Worm (Caenorhabditis elegans) whole organism, late embryonic: ENCODE measurements around the gene F02D10.2.

Experiments used
- C08G9.2 ChIP-seq: sonication (generic microtip); optimal IDR thresholded peaks from 2 replicates; lab custom pipeline; 2016; ENCODE audit warnings: mild to moderate bottlenecking, missing genetic modification characterization, moderate library complexity, missing compliant biosample characterization
- F13H6.1 ChIP-seq: sonication (generic microtip); optimal IDR thresholded peaks from 2 replicates; lab custom pipeline; 2016; ENCODE audit warnings: missing genetic modification characterization, missing compliant biosample characterization
- Y22D7AL.16 ChIP-seq: sonication (generic microtip); optimal IDR thresholded peaks from 2 replicates; lab custom pipeline; 2016; ENCODE audit warnings: missing genetic modification characterization, missing compliant biosample characterization
- ceh-14 ChIP-seq: sonication (generic microtip); optimal IDR thresholded peaks from 2 replicates; lab custom pipeline; 2016; ENCODE audit warnings: missing genotype, missing genetic modification characterization, missing compliant biosample characterization
- ceh-18 ChIP-seq: sonication (generic microtip); optimal IDR thresholded peaks from 2 replicates; lab custom pipeline; 2016; ENCODE audit warnings: missing genetic modification characterization, missing compliant biosample characterization
- ceh-19 ChIP-seq: fragments of 200-800 bp; sonication (Bioruptor generic); optimal IDR thresholded peaks from 2 replicates; lab custom pipeline; 2018; ENCODE audit warnings: mild to moderate bottlenecking, missing genetic modification characterization, missing compliant biosample characterization
- ceh-2 ChIP-seq: sonication (generic microtip); optimal IDR thresholded peaks from 2 replicates; lab custom pipeline; 2016; ENCODE audit warnings: missing genotype, missing genetic modification characterization, missing compliant biosample characterization
- ceh-22 ChIP-seq: sonication (generic microtip); optimal IDR thresholded peaks from 2 replicates; lab custom pipeline; 2017; ENCODE audit warnings: missing biosample characterization, missing genetic modification characterization
- ceh-31 ChIP-seq: sonication (generic microtip); optimal IDR thresholded peaks from 2 replicates; lab custom pipeline; 2016; ENCODE audit warnings: missing genetic modification characterization, missing compliant biosample characterization
- ceh-34 ChIP-seq: sonication (generic microtip); optimal IDR thresholded peaks from 2 replicates; lab custom pipeline; 2016; ENCODE audit warnings: mild to moderate bottlenecking, missing genetic modification characterization, missing compliant biosample characterization
- ceh-45 ChIP-seq: fragments of 200-800 bp; sonication (Bioruptor generic); IDR thresholded peaks from 2 replicates; pipeline ENCODE4 v1.3.6; 2022; ENCODE audit warnings: missing genetic modification reagents, missing genetic modification characterization, missing compliant biosample characterization
- che-1 ChIP-seq: sonication (generic microtip); optimal IDR thresholded peaks from 2 replicates; lab custom pipeline; 2016; ENCODE audit warnings: mild to moderate bottlenecking, missing genetic modification characterization, missing compliant biosample characterization
- dmd-4 ChIP-seq: sonication (generic microtip); optimal IDR thresholded peaks from 2 replicates; lab custom pipeline; 2016; ENCODE audit warnings: borderline replicate concordance, missing genetic modification characterization, missing compliant biosample characterization
- dve-1 ChIP-seq: sonication (generic microtip); optimal IDR thresholded peaks from 2 replicates; lab custom pipeline; 2017; ENCODE audit warnings: antibody characterized with exemption, mild to moderate bottlenecking, missing genetic modification characterization, missing compliant biosample characterization
- fkh-10 ChIP-seq: fragments of 150-350 bp; optimal IDR thresholded peaks from 2 replicates; lab custom pipeline; 2014; ENCODE audit warnings: missing biosample characterization, missing genetic modification reagents, missing genetic modification characterization
- hlh-13 ChIP-seq: fragments of 200-800 bp; sonication (Bioruptor generic); optimal IDR thresholded peaks from 2 replicates; lab custom pipeline; 2018; ENCODE audit warnings: mild to moderate bottlenecking, missing genetic modification characterization, missing compliant biosample characterization
- hlh-8 ChIP-seq: sonication (generic microtip); optimal IDR thresholded peaks from 2 replicates; lab custom pipeline; 2016; ENCODE audit warnings: missing genotype, missing genetic modification characterization, missing compliant biosample characterization
- lin-11 ChIP-seq: fragments of 200-800 bp; sonication (Bioruptor generic); optimal IDR thresholded peaks from 2 replicates; lab custom pipeline; 2018; ENCODE audit warnings: mild to moderate bottlenecking, missing genetic modification characterization, missing compliant biosample characterization
- nfya-1 ChIP-seq: sonication (generic microtip); optimal IDR thresholded peaks from 2 replicates; lab custom pipeline; 2017; ENCODE audit warnings: missing genetic modification characterization, mild to moderate bottlenecking, missing compliant biosample characterization, antibody characterized with exemption, moderate library complexity
- nhr-232 ChIP-seq: sonication (generic microtip); optimal IDR thresholded peaks from 2 replicates; lab custom pipeline; 2016; ENCODE audit warnings: missing genetic modification characterization, missing compliant biosample characterization
- pag-3 ChIP-seq: sonication (generic microtip); optimal IDR thresholded peaks from 2 replicates; lab custom pipeline; 2016; ENCODE audit warnings: missing compliant biosample characterization, missing genetic modification characterization, borderline replicate concordance
- pat-9 ChIP-seq: fragments of 200-800 bp; sonication (Bioruptor generic); optimal IDR thresholded peaks from 2 replicates; lab custom pipeline; 2018; ENCODE audit warnings: mild to moderate bottlenecking, missing genetic modification characterization, moderate library complexity, missing compliant biosample characterization
- pax-1 ChIP-seq: fragments of 150-350 bp; optimal IDR thresholded peaks from 2 replicates; lab custom pipeline; 2014; ENCODE audit warnings: missing biosample characterization, missing genetic modification characterization
- pha-4 ChIP-seq: fragments of 150-350 bp; optimal IDR thresholded peaks from 2 replicates; lab custom pipeline; 2018; ENCODE audit warnings: missing biosample characterization, missing genetic modification reagents, missing genetic modification characterization
- pros-1 ChIP-seq: fragments of 150-350 bp; optimal IDR thresholded peaks from 2 replicates; lab custom pipeline; 2014; ENCODE audit warnings: missing biosample characterization, missing genetic modification reagents, missing genetic modification characterization
- sdc-2 ChIP-seq: sonication (generic microtip); optimal IDR thresholded peaks from 2 replicates; lab custom pipeline; 2016; ENCODE audit warnings: missing genotype, missing genetic modification characterization, missing compliant biosample characterization
- syd-9 ChIP-seq: sonication (generic microtip); optimal IDR thresholded peaks from 2 replicates; lab custom pipeline; 2016; ENCODE audit warnings: mild to moderate bottlenecking, missing genetic modification characterization, moderate library complexity, missing compliant biosample characterization
- ttx-3 ChIP-seq: sonication (generic microtip); optimal IDR thresholded peaks from 2 replicates; lab custom pipeline; 2016; ENCODE audit warnings: missing genetic modification reagents, missing genetic modification characterization, missing compliant biosample characterization
- unc-42 ChIP-seq: sonication (generic microtip); optimal IDR thresholded peaks from 2 replicates; lab custom pipeline; 2016; ENCODE audit warnings: missing genotype, missing genetic modification characterization, missing compliant biosample characterization
- unc-55 ChIP-seq: sonication (generic microtip); optimal IDR thresholded peaks from 2 replicates; lab custom pipeline; 2017; ENCODE audit warnings: missing biosample characterization, missing genetic modification reagents, missing genetic modification characterization
- unc-86 ChIP-seq: sonication (generic microtip); optimal IDR thresholded peaks from 2 replicates; lab custom pipeline; 2016; ENCODE audit warnings: missing genetic modification characterization, missing compliant biosample characterization
- ztf-16 ChIP-seq: sonication (generic microtip); optimal IDR thresholded peaks from 2 replicates; lab custom pipeline; 2017; ENCODE audit warnings: missing genetic modification characterization, missing compliant biosample characterization

The F02D10.2 gene

DNA sequence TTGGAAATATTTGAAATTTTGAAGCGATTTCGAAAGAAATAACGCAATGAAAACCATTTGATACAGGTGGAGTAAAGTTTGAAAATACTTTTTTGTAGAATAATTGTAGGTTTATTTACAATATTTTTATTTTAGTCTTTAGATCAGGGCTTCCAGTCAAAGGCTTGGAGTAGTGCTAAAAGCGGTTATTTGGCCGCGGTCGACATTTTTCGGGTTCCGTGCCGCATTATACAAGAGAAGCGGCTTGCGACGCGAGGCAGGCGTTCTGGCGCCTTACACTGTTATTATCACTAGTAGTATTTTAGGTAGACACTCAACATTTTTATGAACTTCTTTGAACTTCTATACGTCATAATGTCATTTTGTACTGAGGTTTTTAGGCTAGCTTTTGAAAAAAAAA, 42.8 kb upstream of the F02D10.2 start:
- TF ChIP-seq pag-3 (tag; lab: Kevin White, UChicago) (no peak), ceh-34 (tag; lab: Kevin White, UChicago) (no peak), lin-11 (tag; lab: Kevin White, UChicago) (no peak), pros-1 (tag; lab: Kevin White, UChicago) (no peak), ceh-2 (tag; lab: Kevin White, UChicago) (no peak), dve-1 (tag; lab: Kevin White, UChicago) (no peak), ztf-16 (tag; lab: Kevin White, UChicago) (no peak), Y22D7AL.16 (tag; lab: Kevin White, UChicago) (no peak), syd-9 (no peak)

DNA sequence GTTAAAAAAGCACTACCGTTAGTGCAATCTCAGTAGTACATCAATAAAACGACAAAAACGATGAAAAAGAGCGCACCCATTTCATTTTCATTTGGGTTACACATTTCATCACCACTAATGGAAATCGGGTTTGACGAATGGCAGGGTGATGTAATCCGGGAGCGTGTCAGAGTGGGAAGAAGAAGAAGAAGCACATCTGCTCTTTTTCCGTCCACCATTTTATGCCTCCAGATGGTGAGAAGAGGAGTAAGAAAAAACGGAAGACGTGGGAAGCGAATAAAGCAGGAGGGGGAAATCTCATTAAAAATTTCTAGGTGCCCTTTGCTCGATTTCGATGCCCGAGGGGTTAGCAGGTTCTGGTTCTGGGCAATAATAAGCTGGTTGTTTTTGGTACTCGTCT, 42.4 kb upstream of the F02D10.2 start:
- TF ChIP-seq ceh-31 (peak; percentile 8), dve-1 (tag; lab: Kevin White, UChicago) (no peak), pat-9 (no peak), unc-42 (tag; lab: Kevin White, UChicago) (peak; percentile 42), C08G9.2 (tag; lab: Kevin White, UChicago) (no peak)

DNA sequence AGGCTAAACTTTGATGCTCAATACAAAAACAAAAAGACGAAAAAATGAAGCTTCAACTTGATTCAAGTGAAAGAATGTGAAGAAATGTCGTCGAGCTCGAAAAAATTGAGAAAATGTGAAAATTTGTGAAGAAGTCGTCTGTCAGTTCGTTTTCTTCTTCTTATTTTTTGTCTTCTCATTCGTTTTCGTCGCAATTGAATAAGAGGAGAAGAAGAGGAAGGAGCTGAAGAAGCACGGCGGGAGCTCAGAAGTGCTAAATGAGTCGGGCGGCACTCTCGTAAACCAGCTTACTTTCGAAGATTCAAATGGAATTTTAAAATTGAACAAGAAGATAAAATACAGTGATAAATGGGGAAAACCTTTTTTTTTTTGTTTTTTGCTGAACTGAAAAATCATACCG, 41.5 kb upstream of the F02D10.2 start:
- TF ChIP-seq unc-42 (tag; lab: Kevin White, UChicago) (peak; percentile 5), nfya-1 (tag; lab: Kevin White, UChicago) (no peak)

DNA sequence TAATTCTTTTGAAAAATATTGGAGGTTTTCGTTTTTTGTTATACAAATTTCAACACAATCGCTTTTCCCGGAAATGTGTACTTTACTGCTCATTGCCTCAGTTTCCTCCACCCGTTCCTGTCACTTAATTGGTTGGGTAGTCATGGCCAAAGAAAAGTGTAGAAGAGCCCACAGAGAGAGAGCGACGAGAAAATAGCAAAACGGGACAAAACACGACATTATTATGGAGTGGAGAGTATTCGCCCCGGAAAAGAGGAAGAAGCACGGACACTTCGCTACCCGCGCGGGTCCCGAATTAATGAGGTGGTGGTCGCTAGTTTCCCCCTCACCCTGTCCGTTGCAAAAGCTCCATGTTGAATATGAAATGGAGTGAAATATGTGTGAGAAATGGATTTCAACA, 40.1 kb upstream of the F02D10.2 start:
- TF ChIP-seq unc-55 (GFP tag; lab: Kevin White, UChicago) (no peak), ceh-18 (tag; lab: Kevin White, UChicago) (no peak), pax-1 (tag; lab: Kevin White, UChicago) (no peak), ceh-31 (peak; percentile 43), pha-4 (tag; lab: Kevin White, UChicago) (no peak), dmd-4 (tag; lab: Kevin White, UChicago) (peak; percentile 25), nhr-232 (tag; lab: Kevin White, UChicago) (no peak), nfya-1 (tag; lab: Kevin White, UChicago) (peak; percentile 19), fkh-10 (GFP tag; lab: Kevin White, UChicago) (no peak), unc-42 (tag; lab: Kevin White, UChicago) (peak; percentile 34), unc-86 (tag; lab: Kevin White, UChicago) (no peak), F13H6.1 (tag; lab: Kevin White, UChicago) (no peak), sdc-2 (tag; lab: Kevin White, UChicago) (peak; percentile 51), ceh-19 (GFP tag; lab: Kevin White, UChicago) (peak; percentile 2), ceh-14 (peak; percentile 1), ceh-45 (GFP tag; lab: Robert Waterston, UW) (no peak)

DNA sequence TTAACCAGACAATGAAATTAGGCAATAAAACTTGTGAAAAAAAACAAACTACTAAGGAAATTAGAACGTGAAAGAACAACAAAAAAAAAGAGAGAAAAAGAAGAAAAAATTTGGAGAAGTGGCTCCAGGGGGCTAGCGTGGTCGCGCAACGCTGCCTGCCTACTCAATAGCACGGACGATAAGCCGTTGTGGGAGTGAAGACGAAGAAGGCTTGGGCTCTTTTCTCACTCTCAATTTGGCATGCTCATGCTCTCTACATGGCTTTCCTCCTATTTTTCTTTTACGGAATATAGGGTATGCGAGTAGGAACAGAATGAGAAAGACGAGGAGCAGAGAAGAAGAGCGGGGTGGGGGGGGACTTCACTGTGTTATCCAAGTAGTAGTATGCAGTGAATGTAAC, 38.6 kb upstream of the F02D10.2 start:
- TF ChIP-seq che-1 (no peak), ceh-31 (peak; percentile 79), ttx-3 (no peak), hlh-13 (no peak), hlh-8 (tag; lab: Kevin White, UChicago) (no peak), ceh-22 (no peak), ceh-2 (tag; lab: Kevin White, UChicago) (no peak), sdc-2 (tag; lab: Kevin White, UChicago) (peak; percentile 26), nfya-1 (tag; lab: Kevin White, UChicago) (peak; percentile 27), unc-42 (tag; lab: Kevin White, UChicago) (peak; percentile 65), pag-3 (tag; lab: Kevin White, UChicago) (no peak), pros-1 (tag; lab: Kevin White, UChicago) (no peak)
